Worm (Caenorhabditis elegans) whole organism, young adult: ENCODE measurements around the gene str-207.

Source experiments
- F33H1.4 ChIP-seq: fragments of 200-800 bp; sonication (Bioruptor generic); IDR thresholded peaks from 2 replicates; pipeline ENCODE4 v1.3.6; 2022; ENCODE audit warnings: missing genetic modification reagents, missing genetic modification characterization, missing compliant biosample characterization
- F39B2.1 ChIP-seq: fragments of 200-800 bp; sonication (Bioruptor generic); IDR thresholded peaks from 2 replicates; pipeline ENCODE4 v1.3.6; 2022; ENCODE audit warnings: missing genetic modification reagents, missing genetic modification characterization, missing compliant biosample characterization
- F49E8.2 ChIP-seq: sonication (generic microtip); optimal IDR thresholded peaks from 3 replicates; lab custom pipeline; 2017; ENCODE audit warnings: missing genetic modification characterization, mild to moderate bottlenecking, missing compliant biosample characterization, antibody characterized with exemption, moderate library complexity; ENCODE audit not compliant: insufficient read depth
- F52B5.7 ChIP-seq: sonication (generic microtip); optimal IDR thresholded peaks from 2 replicates; lab custom pipeline; 2016; ENCODE audit warnings: mild to moderate bottlenecking, missing genetic modification characterization, missing compliant biosample characterization
- F57C9.4 ChIP-seq: sonication (generic microtip); optimal IDR thresholded peaks from 2 replicates; lab custom pipeline; 2017; ENCODE audit warnings: mild to moderate bottlenecking, missing genetic modification characterization, missing compliant biosample characterization
- K11D2.4 ChIP-seq: fragments of 200-800 bp; sonication (Bioruptor generic); IDR thresholded peaks from 2 replicates; pipeline ENCODE4 v1.3.6; 2022; ENCODE audit warnings: missing genetic modification reagents, missing genetic modification characterization, missing compliant biosample characterization
- K12H6.12 ChIP-seq: fragments of 200-800 bp; sonication (Bioruptor generic); optimal IDR thresholded peaks from 2 replicates; lab custom pipeline; 2018; ENCODE audit warnings: mild to moderate bottlenecking, missing genetic modification characterization, missing compliant biosample characterization
- Y79H2A.3 ChIP-seq: fragments of 200-800 bp; sonication (Bioruptor generic); conservative IDR thresholded peaks from 2 replicates; pipeline ENCODE4 v1.3.6; 2022; ENCODE audit warnings: missing genetic modification reagents, missing genetic modification characterization, missing compliant biosample characterization
- Y95B8A.8 ChIP-seq: fragments of 200-800 bp; sonication (Bioruptor generic); IDR thresholded peaks from 2 replicates; pipeline ENCODE4 v1.3.6; 2022; ENCODE audit warnings: missing genetic modification reagents, missing genetic modification characterization, missing compliant biosample characterization
- aptf-2 ChIP-seq: fragments of 200-800 bp; sonication (Bioruptor generic); conservative IDR thresholded peaks from 2 replicates; pipeline ENCODE4 v1.3.6; 2022; ENCODE audit warnings: missing genetic modification reagents, missing genetic modification characterization, missing compliant biosample characterization
- atf-7 ChIP-seq: sonication (generic microtip); optimal IDR thresholded peaks from 2 replicates; lab custom pipeline; 2017; ENCODE audit warnings: mild to moderate bottlenecking, missing genetic modification characterization, missing compliant biosample characterization
- cebp-1 ChIP-seq, 2 experiments: fragments of 200-800 bp in 1 of 2; sonication (Bioruptor generic) in 1 of 2; sonication (generic microtip) in 1 of 2; IDR thresholded peaks in 1 of 2; optimal IDR thresholded peaks in 1 of 2; 2 replicates each; pipeline versions ENCODE4 v1.3.6 to Lab custom; 2017 to 2022; ENCODE audit warnings: missing compliant biosample characterization in 2 of 2, missing genetic modification characterization in 2 of 2, mild to moderate bottlenecking in 1 of 2, missing genetic modification reagents in 1 of 2, moderate library complexity in 1 of 2
- ceh-79 ChIP-seq: sonication (generic microtip); optimal IDR thresholded peaks from 2 replicates; lab custom pipeline; 2017; ENCODE audit warnings: mild to moderate bottlenecking, missing genetic modification characterization, missing compliant biosample characterization
- chd-7 ChIP-seq: sonication (generic microtip); optimal IDR thresholded peaks from 2 replicates; lab custom pipeline; 2016; ENCODE audit warnings: mild to moderate bottlenecking, missing genetic modification characterization, moderate library complexity, missing compliant biosample characterization
- dpff-1 ChIP-seq: sonication (generic microtip); optimal IDR thresholded peaks from 2 replicates; lab custom pipeline; 2017; ENCODE audit warnings: mild to moderate bottlenecking, missing genetic modification characterization, missing compliant biosample characterization
- ets-4 ChIP-seq: fragments of 200-800 bp; sonication (Bioruptor generic); optimal IDR thresholded peaks from 2 replicates; lab custom pipeline; 2018; ENCODE audit warnings: mild to moderate bottlenecking, missing genetic modification characterization, missing compliant biosample characterization
- hlh-26 ChIP-seq: fragments of 200-800 bp; sonication (Bioruptor generic); conservative IDR thresholded peaks from 2 replicates; pipeline ENCODE4 v1.3.6; 2022; ENCODE audit warnings: missing genetic modification reagents, missing genetic modification characterization, missing compliant biosample characterization
- hsf-1 ChIP-seq: fragments of 200-800 bp; sonication (Bioruptor generic); IDR thresholded peaks from 2 replicates; pipeline ENCODE4 v1.3.6; 2022; ENCODE audit warnings: missing genetic modification reagents, missing genetic modification characterization, missing compliant biosample characterization
- let-607 ChIP-seq, 2 experiments: fragments of 200-800 bp in 1 of 2; sonication (Bioruptor generic) in 1 of 2; sonication (generic microtip) in 1 of 2; optimal IDR thresholded peaks; 2 replicates each; lab custom pipeline; 2016 to 2018; ENCODE audit warnings: mild to moderate bottlenecking in 2 of 2, missing compliant biosample characterization in 2 of 2, missing genetic modification characterization in 2 of 2, moderate library complexity in 2 of 2, missing genotype in 1 of 2
- lin-35 ChIP-seq, 3 experiments: fragments of 150-350 bp in 2 of 3; sonication (generic microtip) in 1 of 3; optimal IDR thresholded peaks; 2 replicates each; lab custom pipeline; 2014 to 2018; ENCODE audit warnings: missing biosample characterization in 3 of 3, missing genetic modification characterization in 3 of 3, missing genetic modification reagents in 3 of 3
- lin-54 ChIP-seq: fragments of 200-800 bp; sonication (Bioruptor generic); optimal IDR thresholded peaks from 2 replicates; lab custom pipeline; 2018; ENCODE audit warnings: mild to moderate bottlenecking, missing genetic modification characterization, missing compliant biosample characterization
- madf-3 ChIP-seq: fragments of 200-800 bp; sonication (Bioruptor generic); IDR thresholded peaks from 2 replicates; pipeline ENCODE4 v1.3.6; 2022; ENCODE audit warnings: missing genetic modification reagents, missing genetic modification characterization, missing compliant biosample characterization
- madf-8 ChIP-seq: fragments of 200-800 bp; sonication (Bioruptor generic); conservative IDR thresholded peaks from 2 replicates; pipeline ENCODE4 v1.3.6; 2022; ENCODE audit warnings: missing genetic modification reagents, missing genetic modification characterization, missing compliant biosample characterization
- nfyb-1 ChIP-seq: fragments of 200-800 bp; sonication (Bioruptor generic); IDR thresholded peaks from 2 replicates; pipeline ENCODE4 v1.3.6; 2022; ENCODE audit warnings: missing genetic modification reagents, missing genetic modification characterization, missing compliant biosample characterization
- nhr-90 ChIP-seq: sonication (generic microtip); optimal IDR thresholded peaks from 2 replicates; lab custom pipeline; 2016; ENCODE audit warnings: missing genotype, mild to moderate bottlenecking, missing genetic modification characterization, missing compliant biosample characterization
- pha-4 ChIP-seq: fragments of 150-350 bp; sonication (generic microtip); optimal IDR thresholded peaks from 2 replicates; lab custom pipeline; 2014; ENCODE audit warnings: missing biosample characterization, missing genetic modification reagents, missing genetic modification characterization
- rec-8 ChIP-seq, 2 experiments: sonication (generic microtip); optimal IDR thresholded peaks; 2 replicates each; lab custom pipeline; 2016; ENCODE audit warnings: mild to moderate bottlenecking in 2 of 2, missing genetic modification characterization in 2 of 2, missing genetic modification reagents in 2 of 2, missing genotype in 2 of 2, missing biosample characterization in 1 of 2, missing compliant biosample characterization in 1 of 2, moderate library complexity in 1 of 2
- repo-1 ChIP-seq: sonication (generic microtip); optimal IDR thresholded peaks from 2 replicates; lab custom pipeline; 2017; ENCODE audit warnings: mild to moderate bottlenecking, missing genetic modification characterization, missing compliant biosample characterization
- sdz-38 ChIP-seq: sonication (generic microtip); optimal IDR thresholded peaks from 2 replicates; lab custom pipeline; 2016; ENCODE audit warnings: missing genotype, missing genetic modification characterization, missing compliant biosample characterization
- snpc-1.3 ChIP-seq: sonication (generic microtip); optimal IDR thresholded peaks from 2 replicates; lab custom pipeline; 2017; ENCODE audit warnings: missing genetic modification characterization, mild to moderate bottlenecking, missing compliant biosample characterization, antibody characterized with exemption, moderate library complexity, missing genotype, missing genetic modification reagents; ENCODE audit not compliant: insufficient read depth
- snpc-3.4 ChIP-seq: sonication (generic microtip); optimal IDR thresholded peaks from 2 replicates; lab custom pipeline; 2017; ENCODE audit warnings: missing genetic modification characterization, mild to moderate bottlenecking, missing compliant biosample characterization, antibody characterized with exemption, moderate library complexity, missing genotype, missing genetic modification reagents
- tlf-1 ChIP-seq: fragments of 200-800 bp; sonication (Bioruptor generic); optimal IDR thresholded peaks from 2 replicates; lab custom pipeline; 2018; ENCODE audit warnings: mild to moderate bottlenecking, missing genetic modification characterization, missing compliant biosample characterization
- zfh-2 ChIP-seq: fragments of 200-800 bp; sonication (Bioruptor generic); conservative IDR thresholded peaks from 2 replicates; pipeline ENCODE4 v1.3.6; 2022; ENCODE audit warnings: missing genetic modification reagents, missing genetic modification characterization, missing compliant biosample characterization
- ztf-25 ChIP-seq: fragments of 200-800 bp; sonication (Bioruptor generic); IDR thresholded peaks from 2 replicates; pipeline ENCODE4 v1.3.6; 2022; ENCODE audit warnings: missing genetic modification reagents, missing genetic modification characterization, missing compliant biosample characterization
- ztf-6 ChIP-seq: fragments of 200-800 bp; sonication (Bioruptor generic); IDR thresholded peaks from 2 replicates; pipeline ENCODE4 v1.3.6; 2022; ENCODE audit warnings: missing genetic modification reagents, missing genetic modification characterization, missing compliant biosample characterization

The str-207 gene

DNA sequence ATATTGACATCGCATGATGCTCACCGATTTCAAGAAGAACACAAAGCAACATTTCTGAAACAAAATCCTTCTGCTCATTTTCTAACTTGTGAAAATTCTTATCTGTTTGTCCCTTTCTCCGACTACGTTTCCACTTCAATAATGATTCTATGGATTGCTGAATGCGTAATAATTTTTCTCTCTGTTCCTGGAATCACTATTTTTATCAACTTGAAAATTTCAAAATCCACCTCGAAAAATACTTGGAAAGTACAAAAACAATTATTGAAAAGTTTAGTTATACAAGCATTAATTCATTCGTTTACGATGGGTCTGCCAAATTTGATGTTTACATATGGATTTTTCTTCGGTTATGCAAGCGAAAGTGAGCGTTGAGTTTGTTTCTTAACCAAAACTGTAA is 29.5 kb upstream of the str-207 start, which contains the start of gene srh-22:
Gene srh-22, plus strand, starts transcription at position 301 of the 400 bp plus-strand sequence.
- TF ChIP-seq let-607 (tag; optimal IDR thresholded peaks at IDR 0.05; lab: Kevin White, UChicago) = no peak
- no peak for TF ChIP-seq chd-7 (tag; lab: Kevin White, UChicago)
- no peak for TF ChIP-seq nhr-90 (tag; lab: Kevin White, UChicago)
- no peak for TF ChIP-seq nfyb-1
- no peak for TF ChIP-seq pha-4 (tag; lab: Kevin White, UChicago)
- no peak for TF ChIP-seq F33H1.4 (GFP tag; lab: Robert Waterston, UW)
- TF ChIP-seq ceh-79 (tag; lab: Kevin White, UChicago) = no peak
- no peak for TF ChIP-seq Y79H2A.3 (GFP tag; lab: Robert Waterston, UW)

- TF ChIP-seq repo-1 = no peak
- TF ChIP-seq F57C9.4 (tag; lab: Kevin White, UChicago) = no peak
- no peak for TF ChIP-seq F49E8.2 (tag; lab: Kevin White, UChicago)
- TF ChIP-seq Y79H2A.3 (GFP tag; lab: Robert Waterston, UW) = no peak
Measured at ce11 chrV:4924618-4925017, 26.9 kb upstream of the str-207 start, which contains the start of gene srh-20. Gene srh-20, plus strand, starts transcription at chrV:4924918.

ce11 chrV:4926371-4926770 is 25.2 kb upstream of the str-207 start, which contains the start of gene srh-21:
Gene srh-21, plus strand, starts transcription at chrV:4926671.
- no peak for TF ChIP-seq atf-7
- TF ChIP-seq aptf-2 = no peak
- no peak for TF ChIP-seq F52B5.7
- no peak for TF ChIP-seq snpc-1.3 (tag; lab: Kevin White, UChicago)
- no peak for TF ChIP-seq madf-3 (GFP tag; lab: Robert Waterston, UW)
- TF ChIP-seq ztf-25 (GFP tag; lab: Robert Waterston, UW) = no peak

DNA sequence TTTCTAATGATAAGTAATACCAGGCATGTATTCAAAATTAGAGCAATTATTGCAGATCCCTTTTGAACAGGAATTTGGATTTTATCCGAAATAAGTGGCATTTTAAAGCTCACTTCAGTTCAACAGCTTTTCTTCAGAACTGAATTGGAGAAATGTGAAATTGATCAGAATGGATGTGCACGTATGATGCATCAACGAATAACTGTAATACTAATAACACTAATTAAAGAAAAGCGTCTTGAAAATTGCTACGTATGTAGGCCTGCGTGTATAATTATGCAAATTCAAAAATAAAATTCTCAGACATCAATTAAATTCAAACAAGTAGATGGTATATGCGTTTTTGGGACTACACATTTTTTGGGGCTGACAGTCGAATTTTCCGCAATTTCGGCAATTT is 21.7 kb upstream of the str-207 start, which contains the start of gene str-205:
Gene str-205, minus strand, starts transcription at position 101 of the 400 bp plus-strand sequence.
- TF ChIP-seq rec-8 (tag; optimal IDR thresholded peaks at IDR 0.05; lab: Kevin White, UChicago) (no peak), tlf-1 (no peak), madf-3 (GFP tag; lab: Robert Waterston, UW) (no peak), snpc-3.4 (tag; lab: Kevin White, UChicago) (no peak), Y95B8A.8 (GFP tag; lab: Robert Waterston, UW) (no peak), zfh-2 (GFP tag; lab: Robert Waterston, UW) (no peak), dpff-1 (tag; lab: Kevin White, UChicago) (no peak), lin-35 (GFP tag; optimal IDR thresholded peaks at IDR 0.05; lab: Kevin White, UChicago) (no peak), madf-8 (GFP tag; lab: Robert Waterston, UW) (no peak), K11D2.4 (GFP tag; lab: Robert Waterston, UW) (no peak), cebp-1 (GFP tag; IDR thresholded peaks at IDR 0.05; lab: Robert Waterston, UW) (no peak), cebp-1 (tag; optimal IDR thresholded peaks at IDR 0.05; lab: Kevin White, UChicago) (no peak), F39B2.1 (GFP tag; lab: Robert Waterston, UW) (no peak), ztf-6 (GFP tag; lab: Robert Waterston, UW) (no peak), K12H6.12 (tag; lab: Kevin White, UChicago) (no peak), sdz-38 (no peak), hsf-1 (no peak), ets-4 (GFP tag; lab: Kevin White, UChicago) (no peak), lin-54 (GFP tag; lab: Kevin White, UChicago) (no peak), hlh-26 (GFP tag; lab: Robert Waterston, UW) (no peak)
